Fruit fly (Drosophila melanogaster): ENCODE measurements around the gene Pc.

DNA sequence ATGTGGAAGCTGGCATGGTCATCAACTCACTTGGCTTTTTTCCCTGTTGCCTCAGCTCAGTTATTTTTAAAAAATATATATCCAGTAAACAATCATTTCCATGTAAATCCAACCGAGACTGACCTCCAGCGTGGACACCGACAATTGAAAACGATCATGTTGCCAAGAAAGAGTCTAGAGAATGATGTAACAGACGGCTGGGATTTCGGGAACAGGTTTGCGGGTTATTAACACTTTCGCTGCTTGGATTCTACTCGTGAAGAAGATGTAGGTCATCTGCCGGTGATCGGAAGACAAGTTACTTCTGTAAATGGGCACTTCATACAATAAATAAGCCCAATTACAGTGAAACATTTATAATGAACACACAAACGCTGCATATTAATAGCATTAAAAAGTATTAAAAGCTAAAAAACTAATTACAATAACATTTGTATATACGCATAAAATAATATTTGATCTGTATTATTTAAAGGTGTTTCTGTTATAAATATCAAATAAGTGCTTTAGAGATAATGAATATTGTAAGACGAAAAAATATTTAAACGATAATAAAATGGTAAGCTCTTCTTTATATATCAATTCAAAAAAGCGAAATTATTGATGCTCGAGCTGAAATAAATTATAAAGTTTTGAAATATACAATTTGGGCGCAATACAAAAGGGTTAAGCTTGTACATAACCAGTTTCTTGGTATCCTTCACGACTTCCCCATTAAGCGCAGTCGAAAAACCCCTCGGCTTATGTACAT, 15.9 kb downstream of the Pc start:
- TF ChIP-seq Rel (GFP tag; optimal IDR thresholded peaks at IDR 0.05) (no peak), Rel (tag; optimal IDR thresholded peaks at IDR 0.05) (no peak), psq (GFP tag; optimal IDR thresholded peaks at IDR 0.05) (no peak), br (GFP tag; optimal IDR thresholded peaks at IDR 0.05) (no peak), h (GFP tag; optimal IDR thresholded peaks at IDR 0.05) (no peak), Myc (optimal IDR thresholded peaks at IDR 0.05) (no peak), foxo (GFP tag; optimal IDR thresholded peaks at IDR 0.05) (no peak), rgr (GFP tag; optimal IDR thresholded peaks at IDR 0.05) (no peak), N (GFP tag; optimal IDR thresholded peaks at IDR 0.05) (no peak), OdsH (GFP tag; optimal IDR thresholded peaks at IDR 0.05) (no peak), usp (GFP tag; optimal IDR thresholded peaks at IDR 0.05) (no peak), lola (GFP tag; optimal IDR thresholded peaks at IDR 0.05) (no peak), Hnf4 (GFP tag; optimal IDR thresholded peaks at IDR 0.05) (no peak)
